Worm (Caenorhabditis elegans) whole organism, young adult: Measurements from ENCODE around the gene F33C8.2.

Source experiments
- B0019.2 ChIP-seq: fragments of 200-800 bp; sonication (Bioruptor generic); conservative IDR thresholded peaks from 2 replicates; pipeline ENCODE4 v1.3.6; 2022; ENCODE audit warnings: missing genetic modification reagents, missing genetic modification characterization, missing compliant biosample characterization
- C17E4.6 ChIP-seq: fragments of 200-800 bp; sonication (Bioruptor generic); IDR thresholded peaks from 2 replicates; pipeline ENCODE4 v1.3.6; 2022; ENCODE audit warnings: missing genetic modification reagents, missing genetic modification characterization, missing compliant biosample characterization
- F49E8.2 ChIP-seq: sonication (generic microtip); optimal IDR thresholded peaks from 3 replicates; lab custom pipeline; 2017; ENCODE audit warnings: missing genetic modification characterization, mild to moderate bottlenecking, missing compliant biosample characterization, antibody characterized with exemption, moderate library complexity; ENCODE audit not compliant: insufficient read depth
- F55B11.4 ChIP-seq: sonication (generic microtip); optimal IDR thresholded peaks from 2 replicates; lab custom pipeline; 2016; ENCODE audit warnings: missing compliant biosample characterization, missing genetic modification characterization, borderline replicate concordance; ENCODE audit not compliant: insufficient read depth
- F57A8.1 ChIP-seq: fragments of 200-800 bp; sonication (Bioruptor generic); optimal IDR thresholded peaks from 2 replicates; lab custom pipeline; 2018; ENCODE audit warnings: mild to moderate bottlenecking, missing genetic modification characterization, moderate library complexity, missing compliant biosample characterization
- F57C9.4 ChIP-seq: sonication (generic microtip); optimal IDR thresholded peaks from 2 replicates; lab custom pipeline; 2017; ENCODE audit warnings: mild to moderate bottlenecking, missing genetic modification characterization, missing compliant biosample characterization
- K11D2.4 ChIP-seq: fragments of 200-800 bp; sonication (Bioruptor generic); IDR thresholded peaks from 2 replicates; pipeline ENCODE4 v1.3.6; 2022; ENCODE audit warnings: missing genetic modification reagents, missing genetic modification characterization, missing compliant biosample characterization
- K12H6.12 ChIP-seq: fragments of 200-800 bp; sonication (Bioruptor generic); optimal IDR thresholded peaks from 2 replicates; lab custom pipeline; 2018; ENCODE audit warnings: mild to moderate bottlenecking, missing genetic modification characterization, missing compliant biosample characterization
- T26A5.8 ChIP-seq: sonication (generic microtip); optimal IDR thresholded peaks from 2 replicates; lab custom pipeline; 2016; ENCODE audit warnings: missing genetic modification characterization, missing compliant biosample characterization
- attf-5 ChIP-seq: fragments of 200-800 bp; sonication (Bioruptor generic); optimal IDR thresholded peaks from 2 replicates; lab custom pipeline; 2018; ENCODE audit warnings: mild to moderate bottlenecking, missing genetic modification characterization, missing compliant biosample characterization
- cebp-2 ChIP-seq: fragments of 200-800 bp; sonication (Bioruptor generic); IDR thresholded peaks from 2 replicates; pipeline ENCODE4 v1.3.6; 2022; ENCODE audit warnings: missing genetic modification characterization, missing compliant biosample characterization
- dox-1 ChIP-seq: fragments of 200-800 bp; sonication (Bioruptor generic); IDR thresholded peaks from 2 replicates; pipeline ENCODE4 v1.3.6; 2022; ENCODE audit warnings: missing genetic modification reagents, missing genetic modification characterization, missing compliant biosample characterization
- egl-18 ChIP-seq: fragments of 200-800 bp; sonication (Bioruptor generic); IDR thresholded peaks from 2 replicates; pipeline ENCODE4 v1.3.6; 2022; ENCODE audit warnings: missing genetic modification reagents, missing genetic modification characterization, missing compliant biosample characterization
- hmg-20 ChIP-seq: fragments of 200-800 bp; sonication (Bioruptor generic); IDR thresholded peaks from 2 replicates; pipeline ENCODE4 v1.3.6; 2022; ENCODE audit warnings: missing genetic modification reagents, missing genetic modification characterization, missing compliant biosample characterization
- hsf-1 ChIP-seq: fragments of 200-800 bp; sonication (Bioruptor generic); IDR thresholded peaks from 2 replicates; pipeline ENCODE4 v1.3.6; 2022; ENCODE audit warnings: missing genetic modification reagents, missing genetic modification characterization, missing compliant biosample characterization
- let-607 ChIP-seq, 2 experiments: fragments of 200-800 bp in 1 of 2; sonication (Bioruptor generic) in 1 of 2; sonication (generic microtip) in 1 of 2; optimal IDR thresholded peaks; 2 replicates each; lab custom pipeline; 2016 to 2018; ENCODE audit warnings: mild to moderate bottlenecking in 2 of 2, missing compliant biosample characterization in 2 of 2, missing genetic modification characterization in 2 of 2, moderate library complexity in 2 of 2, missing genotype in 1 of 2
- lin-35 ChIP-seq, 3 experiments: fragments of 150-350 bp in 2 of 3; sonication (generic microtip) in 1 of 3; optimal IDR thresholded peaks; 2 replicates each; lab custom pipeline; 2014 to 2018; ENCODE audit warnings: missing biosample characterization in 3 of 3, missing genetic modification characterization in 3 of 3, missing genetic modification reagents in 3 of 3
- lin-40 ChIP-seq: sonication (generic microtip); optimal IDR thresholded peaks from 2 replicates; lab custom pipeline; 2016; ENCODE audit warnings: missing genetic modification characterization, mild to moderate bottlenecking, missing compliant biosample characterization, missing genotype, missing genetic modification reagents
- lsy-27 ChIP-seq: sonication (generic microtip); optimal IDR thresholded peaks from 2 replicates; lab custom pipeline; 2017; ENCODE audit warnings: missing genetic modification characterization, mild to moderate bottlenecking, missing compliant biosample characterization, antibody characterized with exemption, missing genotype, borderline replicate concordance; ENCODE audit not compliant: insufficient read depth
- madf-8 ChIP-seq: fragments of 200-800 bp; sonication (Bioruptor generic); conservative IDR thresholded peaks from 2 replicates; pipeline ENCODE4 v1.3.6; 2022; ENCODE audit warnings: missing genetic modification reagents, missing genetic modification characterization, missing compliant biosample characterization
- mel-28 ChIP-seq: sonication (generic microtip); optimal IDR thresholded peaks from 2 replicates; lab custom pipeline; 2016; ENCODE audit warnings: borderline replicate concordance, mild to moderate bottlenecking, missing genetic modification characterization, missing compliant biosample characterization
- nfyb-1 ChIP-seq: fragments of 200-800 bp; sonication (Bioruptor generic); IDR thresholded peaks from 2 replicates; pipeline ENCODE4 v1.3.6; 2022; ENCODE audit warnings: missing genetic modification reagents, missing genetic modification characterization, missing compliant biosample characterization
- pha-4 ChIP-seq: fragments of 150-350 bp; sonication (generic microtip); optimal IDR thresholded peaks from 2 replicates; lab custom pipeline; 2014; ENCODE audit warnings: missing biosample characterization, missing genetic modification reagents, missing genetic modification characterization
- rcor-1 ChIP-seq: fragments of 200-800 bp; sonication (Bioruptor generic); IDR thresholded peaks from 2 replicates; pipeline ENCODE4 v1.3.6; 2022; ENCODE audit warnings: missing genetic modification reagents, missing genetic modification characterization, missing compliant biosample characterization
- rpc-1 ChIP-seq, 2 experiments: fragments of 150-350 bp in 1 of 2; sonication (generic microtip) in 1 of 2; optimal IDR thresholded peaks; 2 replicates each; lab custom pipeline; 2014 to 2018; ENCODE audit warnings: missing biosample characterization in 1 of 2, missing genetic modification characterization in 1 of 2, missing genetic modification reagents in 1 of 2, missing genotype in 1 of 2
- sea-2 ChIP-seq: fragments of 200-800 bp; sonication (Bioruptor generic); IDR thresholded peaks from 2 replicates; pipeline ENCODE4 v1.3.6; 2022; ENCODE audit warnings: missing genetic modification characterization, missing compliant biosample characterization
- snpc-1.1 ChIP-seq: sonication (generic microtip); optimal IDR thresholded peaks from 2 replicates; lab custom pipeline; 2017; ENCODE audit warnings: missing genetic modification characterization, mild to moderate bottlenecking, missing compliant biosample characterization, antibody characterized with exemption, moderate library complexity, missing genotype, missing genetic modification reagents; ENCODE audit not compliant: insufficient read depth
- snpc-4 ChIP-seq, 5 experiments: fragments of 150-350 bp in 1 of 5; sonication (generic microtip) in 4 of 5; optimal IDR thresholded peaks; 2 replicates each; lab custom pipeline; 2014 to 2018; ENCODE audit warnings: missing genetic modification characterization in 5 of 5, missing biosample characterization in 3 of 5, antibody characterized with exemption in 2 of 5, mild to moderate bottlenecking in 2 of 5, missing compliant biosample characterization in 2 of 5, missing genotype in 2 of 5, moderate library complexity in 2 of 5, missing genetic modification reagents in 1 of 5
- sptf-2 ChIP-seq: fragments of 200-800 bp; sonication (Bioruptor generic); optimal IDR thresholded peaks from 2 replicates; lab custom pipeline; 2018; ENCODE audit warnings: mild to moderate bottlenecking, missing genetic modification characterization, missing compliant biosample characterization
- xnd-1 ChIP-seq: sonication (generic microtip); optimal IDR thresholded peaks from 2 replicates; lab custom pipeline; 2016; ENCODE audit warnings: missing genotype, missing genetic modification reagents, missing genetic modification characterization, missing compliant biosample characterization
- zfh-2 ChIP-seq: fragments of 200-800 bp; sonication (Bioruptor generic); conservative IDR thresholded peaks from 2 replicates; pipeline ENCODE4 v1.3.6; 2022; ENCODE audit warnings: missing genetic modification reagents, missing genetic modification characterization, missing compliant biosample characterization
- ztf-18 ChIP-seq: sonication (generic microtip); optimal IDR thresholded peaks from 2 replicates; lab custom pipeline; 2016; ENCODE audit warnings: missing genotype, mild to moderate bottlenecking, missing genetic modification characterization, missing compliant biosample characterization
- ztf-22 ChIP-seq: fragments of 200-800 bp; sonication (Bioruptor generic); optimal IDR thresholded peaks from 2 replicates; lab custom pipeline; 2018; ENCODE audit warnings: mild to moderate bottlenecking, missing genetic modification characterization, moderate library complexity, missing compliant biosample characterization
- ztf-25 ChIP-seq: fragments of 200-800 bp; sonication (Bioruptor generic); IDR thresholded peaks from 2 replicates; pipeline ENCODE4 v1.3.6; 2022; ENCODE audit warnings: missing genetic modification reagents, missing genetic modification characterization, missing compliant biosample characterization

Gene F33C8.2

DNA sequence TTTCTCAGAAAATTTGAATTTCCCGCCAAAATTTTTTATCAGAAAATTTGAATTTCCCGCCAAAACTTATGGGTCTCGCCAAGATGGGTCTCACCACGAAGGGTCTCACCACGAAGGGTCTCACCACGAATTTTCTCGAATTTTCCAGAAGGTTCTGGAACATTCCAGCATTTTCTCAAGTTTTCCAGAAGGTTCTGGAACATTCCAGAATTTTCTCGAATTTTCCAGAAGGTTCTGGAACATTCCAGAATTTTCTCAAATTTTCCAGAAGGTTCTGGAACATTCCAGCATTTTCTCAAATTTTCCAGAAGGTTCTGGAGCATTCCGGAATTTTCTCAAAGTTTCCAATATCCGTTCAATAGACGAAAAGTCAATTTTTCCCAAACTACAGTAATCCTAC, 2.9 kb downstream of the F33C8.2 start:
- TF ChIP-seq hsf-1 (GFP tag; lab: Robert Waterston, UW) = peak; percentile 94

DNA sequence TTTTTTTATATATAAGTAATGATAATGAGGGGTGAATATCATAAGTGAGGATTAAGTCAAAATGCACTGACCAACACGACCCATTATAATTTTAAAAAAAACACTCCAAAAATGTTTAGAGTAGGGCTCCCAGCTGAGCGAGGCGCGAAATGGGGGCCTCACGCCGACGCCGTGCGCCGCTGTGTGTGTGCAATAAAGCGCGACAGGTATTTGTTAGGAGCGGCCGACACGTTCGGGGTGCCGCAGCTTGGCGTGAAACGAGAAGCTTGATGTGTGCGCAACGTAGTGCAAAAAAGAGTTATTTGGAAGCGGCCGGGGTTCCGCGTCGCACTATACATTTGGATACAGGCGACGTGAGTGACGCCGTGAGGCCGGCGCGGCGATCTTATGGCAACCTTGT, 3.7 kb downstream of the F33C8.2 start:
- TF ChIP-seq mel-28 (tag; lab: Kevin White, UChicago) (no peak), B0019.2 (GFP tag; lab: Robert Waterston, UW) (no peak), lsy-27 (tag; lab: Kevin White, UChicago) (no peak), madf-8 (GFP tag; lab: Robert Waterston, UW) (no peak), F57A8.1 (GFP tag; lab: Kevin White, UChicago) (no peak), K11D2.4 (GFP tag; lab: Robert Waterston, UW) (0 out of 2 replicates have a peak, but pooled peaks have one; percentile 43), T26A5.8 (tag; lab: Kevin White, UChicago) (no peak), nfyb-1 (GFP tag; lab: Robert Waterston, UW) (no peak), ztf-18 (tag; lab: Kevin White, UChicago) (no peak), pha-4 (tag; lab: Kevin White, UChicago) (no peak), hsf-1 (GFP tag; lab: Robert Waterston, UW) (no peak), zfh-2 (peak; percentile 77), rpc-1 (optimal IDR thresholded peaks at IDR 0.05; lab: Kevin White, UChicago) (no peak), rpc-1 (tag; optimal IDR thresholded peaks at IDR 0.05; lab: Kevin White, UChicago) (no peak)

DNA sequence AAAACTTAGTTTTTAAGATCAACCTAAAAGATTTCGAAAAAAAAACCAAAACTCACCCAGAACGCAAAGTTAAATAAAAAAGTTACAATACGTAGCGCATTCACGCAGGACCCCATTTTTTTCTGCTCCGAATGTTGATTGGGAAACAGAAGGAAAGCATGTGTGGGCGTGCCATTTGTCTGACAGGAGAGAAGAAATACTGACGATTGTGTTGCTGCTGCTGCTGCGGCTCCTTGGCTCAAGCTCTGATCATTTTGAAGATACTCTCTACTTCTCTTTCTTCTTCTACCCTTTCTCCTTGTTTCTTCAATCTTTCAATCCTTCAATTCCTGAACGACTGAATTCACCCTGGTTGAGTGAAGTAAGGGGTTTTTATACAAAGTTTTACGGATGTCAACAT, 8.1 kb downstream of the F33C8.2 start, which contains the start of gene tsp-8:
Gene tsp-8 (minus strand): TSS at position 185 of the 400 bp plus-strand sequence.
- no peak for TF ChIP-seq K12H6.12

DNA sequence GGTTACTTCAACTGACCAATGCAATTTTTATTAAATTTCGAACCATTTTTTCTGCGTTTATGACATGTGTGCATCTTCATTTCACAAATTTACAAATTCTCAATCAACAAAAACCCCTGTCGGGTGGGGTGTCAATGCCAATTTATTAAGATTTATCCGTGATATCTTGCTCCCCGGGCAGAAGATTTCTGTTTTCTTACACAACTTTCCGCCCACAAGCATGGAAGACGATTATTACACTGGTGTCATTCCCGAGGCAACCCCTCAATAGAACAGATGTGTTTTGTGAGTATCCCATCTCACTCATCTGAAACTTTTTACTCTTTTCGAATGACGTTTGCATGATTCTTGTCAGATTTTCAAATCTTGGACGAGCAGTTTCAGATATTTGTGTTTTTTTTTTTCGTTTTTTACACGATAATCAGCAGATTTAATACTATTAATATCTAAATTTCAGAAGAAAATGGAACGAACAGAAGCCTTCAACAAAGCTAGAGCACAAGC, 10.7 kb downstream of the F33C8.2 start, which contains the start of gene F33C8.4:
Gene F33C8.4 (plus strand): TSS at position 454 of the 504 bp plus-strand sequence.
- no peak for TF ChIP-seq C17E4.6 (GFP tag; lab: Robert Waterston, UW)
- TF ChIP-seq F55B11.4 = no peak
- no peak for TF ChIP-seq lin-35 (GFP tag; optimal IDR thresholded peaks at IDR 0.05; lab: Kevin White, UChicago)
- TF ChIP-seq cebp-2 (GFP tag; lab: Robert Waterston, UW) = no peak
- TF ChIP-seq lin-40 = no peak
- no peak for TF ChIP-seq snpc-1.1 (tag; lab: Kevin White, UChicago)
- TF ChIP-seq sptf-2 (GFP tag; lab: Kevin White, UChicago) = no peak
- TF ChIP-seq egl-18 (GFP tag; lab: Robert Waterston, UW) = no peak
- TF ChIP-seq ztf-25 (GFP tag; lab: Robert Waterston, UW) = no peak
- no peak for TF ChIP-seq rpc-1 (optimal IDR thresholded peaks at IDR 0.05; lab: Kevin White, UChicago)
- no peak for TF ChIP-seq rpc-1 (tag; optimal IDR thresholded peaks at IDR 0.05; lab: Kevin White, UChicago)
- TF ChIP-seq ztf-22 (GFP tag; lab: Kevin White, UChicago) = no peak
- TF ChIP-seq xnd-1 (tag; lab: Kevin White, UChicago) = no peak
- no peak for TF ChIP-seq F57C9.4 (tag; lab: Kevin White, UChicago)
- TF ChIP-seq rcor-1 (GFP tag; lab: Robert Waterston, UW) = no peak

DNA sequence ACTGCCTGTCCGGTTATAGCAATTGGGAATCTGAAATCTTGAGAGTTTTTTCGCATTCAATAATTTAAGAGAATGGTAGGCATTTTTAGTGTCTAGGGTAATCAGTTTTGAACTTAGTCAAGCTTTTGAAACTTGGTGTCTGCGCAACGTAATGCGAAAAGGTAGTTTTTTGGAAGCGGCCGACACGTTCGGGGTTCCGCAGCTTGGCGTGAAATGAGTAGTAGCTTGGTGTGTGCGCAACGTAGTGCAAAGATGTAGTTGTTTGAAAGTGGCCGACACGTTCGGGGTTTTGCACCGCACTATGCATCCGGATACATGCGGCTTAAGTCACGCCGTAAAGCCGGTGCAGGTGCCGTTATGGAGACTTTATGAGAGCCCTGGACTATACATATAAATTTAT, 15.0 kb downstream of the F33C8.2 start:
- TF ChIP-seq hmg-20 (GFP tag; lab: Robert Waterston, UW) (no peak), sea-2 (GFP tag; lab: Robert Waterston, UW) (no peak), dox-1 (GFP tag; lab: Robert Waterston, UW) (no peak), let-607 (tag; optimal IDR thresholded peaks at IDR 0.05; lab: Kevin White, UChicago) (no peak), F49E8.2 (tag; lab: Kevin White, UChicago) (no peak), snpc-4 (GFP tag; optimal IDR thresholded peaks at IDR 0.05; lab: Kevin White, UChicago) (no peak), snpc-4 (tag; optimal IDR thresholded peaks at IDR 0.05; lab: Kevin White, UChicago) (peak in 2 of 4 experiments; percentile 58 to 81), attf-5 (GFP tag; lab: Kevin White, UChicago) (no peak)
